Worm (Caenorhabditis elegans) whole organism, L4 larva: ENCODE measurements around the gene atn-1.

Experiments used
- F10B5.3 ChIP-seq: sonication (generic microtip); optimal IDR thresholded peaks from 2 replicates; lab custom pipeline; 2016; ENCODE audit warnings: mild to moderate bottlenecking, missing genetic modification characterization, missing compliant biosample characterization
- T20F7.1 ChIP-seq: fragments of 200-800 bp; sonication (Bioruptor generic); optimal IDR thresholded peaks from 2 replicates; lab custom pipeline; 2018; ENCODE audit warnings: mild to moderate bottlenecking, missing genetic modification characterization, missing compliant biosample characterization
- Y48G9A.11 ChIP-seq: fragments of 200-800 bp; sonication (Bioruptor generic); IDR thresholded peaks from 2 replicates; pipeline ENCODE4 v1.3.6; 2022; ENCODE audit warnings: missing genetic modification reagents, missing genetic modification characterization, missing compliant biosample characterization
- Y5F2A.4 ChIP-seq: fragments of 200-800 bp; sonication (Bioruptor generic); optimal IDR thresholded peaks from 2 replicates; lab custom pipeline; 2018; ENCODE audit warnings: mild to moderate bottlenecking, missing genetic modification characterization, missing compliant biosample characterization
- ZK546.5 ChIP-seq, 2 experiments: sonication (generic microtip); optimal IDR thresholded peaks; 2 replicates each; lab custom pipeline; 2017; ENCODE audit warnings: missing biosample characterization in 2 of 2, missing genetic modification characterization in 2 of 2
- ama-1 ChIP-seq: fragments of 150-350 bp; optimal IDR thresholded peaks from 2 replicates; lab custom pipeline; 2014; ENCODE audit warnings: inconsistent platforms, mixed read lengths
- ceh-32 ChIP-seq: sonication (generic microtip); optimal IDR thresholded peaks from 2 replicates; lab custom pipeline; 2016; ENCODE audit warnings: mild to moderate bottlenecking, missing genetic modification characterization, missing compliant biosample characterization; ENCODE audit not compliant: poor library complexity
- ctbp-1 ChIP-seq: fragments of 200-800 bp; sonication (Bioruptor generic); IDR thresholded peaks from 2 replicates; pipeline ENCODE4 v1.3.6; 2022; ENCODE audit warnings: missing genetic modification reagents, missing genetic modification characterization, missing compliant biosample characterization
- daf-12 ChIP-seq: fragments of 150-350 bp; optimal IDR thresholded peaks from 2 replicates; lab custom pipeline; 2014; ENCODE audit warnings: missing biosample characterization, missing genetic modification reagents, missing genetic modification characterization
- daf-19 ChIP-seq: fragments of 200-800 bp; sonication (Bioruptor generic); conservative IDR thresholded peaks from 2 replicates; pipeline ENCODE4 v1.3.6; 2022; ENCODE audit warnings: missing genetic modification characterization, missing compliant biosample characterization
- daf-8 ChIP-seq: fragments of 200-800 bp; sonication (Bioruptor generic); IDR thresholded peaks from 2 replicates; pipeline ENCODE4 v1.3.6; 2022; ENCODE audit warnings: missing genetic modification characterization, missing compliant biosample characterization
- dpl-1 ChIP-seq: fragments of 150-350 bp; optimal IDR thresholded peaks from 2 replicates; lab custom pipeline; 2014; ENCODE audit warnings: missing biosample characterization, missing genetic modification reagents, missing genetic modification characterization
- dve-1 ChIP-seq: sonication (generic microtip); optimal IDR thresholded peaks from 2 replicates; lab custom pipeline; 2017; ENCODE audit warnings: antibody characterized with exemption, mild to moderate bottlenecking, missing genetic modification characterization, missing compliant biosample characterization; ENCODE audit not compliant: insufficient read depth
- egl-43 ChIP-seq: fragments of 200-800 bp; sonication (Bioruptor generic); IDR thresholded peaks from 2 replicates; pipeline ENCODE4 v1.3.6; 2022; ENCODE audit warnings: missing genetic modification reagents, missing genetic modification characterization, missing compliant biosample characterization
- hif-1 ChIP-seq, 2 experiments: sonication (generic microtip); optimal IDR thresholded peaks; 2 replicates each; lab custom pipeline; 2016 to 2017; ENCODE audit warnings: missing compliant biosample characterization in 2 of 2, missing genetic modification characterization in 2 of 2, missing genetic modification reagents in 2 of 2, missing genotype in 2 of 2, mild to moderate bottlenecking in 1 of 2
- hlh-11 ChIP-seq: fragments of 200-800 bp; sonication (Bioruptor generic); optimal IDR thresholded peaks from 2 replicates; lab custom pipeline; 2018; ENCODE audit warnings: mild to moderate bottlenecking, missing genetic modification characterization, missing compliant biosample characterization
- hmg-1.1 ChIP-seq: fragments of 200-800 bp; sonication (Bioruptor generic); IDR thresholded peaks from 2 replicates; pipeline ENCODE4 v1.3.6; 2022; ENCODE audit warnings: missing genetic modification reagents, missing genetic modification characterization, missing compliant biosample characterization
- jun-1 ChIP-seq: fragments of 150-350 bp; optimal IDR thresholded peaks from 2 replicates; lab custom pipeline; 2014; ENCODE audit warnings: missing biosample characterization, missing genetic modification reagents, missing genetic modification characterization
- lim-7 ChIP-seq: fragments of 200-800 bp; sonication (Bioruptor generic); IDR thresholded peaks from 2 replicates; pipeline ENCODE4 v1.3.6; 2022; ENCODE audit warnings: missing genetic modification characterization, missing compliant biosample characterization
- lin-1 ChIP-seq: fragments of 200-800 bp; sonication (Bioruptor generic); IDR thresholded peaks from 2 replicates; pipeline ENCODE4 v1.3.6; 2022; ENCODE audit warnings: missing genetic modification reagents, missing genetic modification characterization, missing compliant biosample characterization
- lin-13 ChIP-seq: fragments of 150-350 bp; optimal IDR thresholded peaks from 2 replicates; lab custom pipeline; 2014; ENCODE audit warnings: missing biosample characterization, missing genetic modification reagents, missing genetic modification characterization
- lin-15B ChIP-seq: fragments of 150-350 bp; sonication (generic microtip); optimal IDR thresholded peaks from 3 replicates; lab custom pipeline; 2014; ENCODE audit warnings: missing biosample characterization, missing genetic modification characterization
- lir-3 ChIP-seq: sonication (generic microtip); optimal IDR thresholded peaks from 2 replicates; lab custom pipeline; 2016; ENCODE audit warnings: mild to moderate bottlenecking, missing genetic modification characterization, missing compliant biosample characterization
- lsy-2 ChIP-seq, 2 experiments: fragments of 150-350 bp in 1 of 2; sonication (generic microtip) in 1 of 2; optimal IDR thresholded peaks; 2 replicates each; lab custom pipeline; 2014 to 2017; ENCODE audit warnings: missing biosample characterization in 2 of 2, missing genetic modification characterization in 2 of 2
- mdt-29 ChIP-seq: fragments of 200-800 bp; sonication (Bioruptor generic); IDR thresholded peaks from 2 replicates; pipeline ENCODE4 v1.3.6; 2022; ENCODE audit warnings: missing genetic modification reagents, missing genetic modification characterization, missing compliant biosample characterization
- mep-1 ChIP-seq: fragments of 150-350 bp; sonication (generic microtip); optimal IDR thresholded peaks from 3 replicates; lab custom pipeline; 2014; ENCODE audit warnings: missing biosample characterization, missing genetic modification characterization
- mes-2 ChIP-seq: sonication (generic microtip); optimal IDR thresholded peaks from 2 replicates; lab custom pipeline; 2016; ENCODE audit warnings: missing genotype, mild to moderate bottlenecking, missing genetic modification characterization, missing compliant biosample characterization; ENCODE audit not compliant: poor library complexity, severe bottlenecking
- mxl-3 ChIP-seq: fragments of 200-800 bp; sonication (Bioruptor generic); optimal IDR thresholded peaks from 2 replicates; lab custom pipeline; 2018; ENCODE audit warnings: mild to moderate bottlenecking, missing genetic modification characterization, missing compliant biosample characterization
- nhr-102 ChIP-seq: sonication (generic microtip); optimal IDR thresholded peaks from 2 replicates; lab custom pipeline; 2016; ENCODE audit warnings: mild to moderate bottlenecking, missing genetic modification characterization, moderate library complexity, missing compliant biosample characterization
- nhr-11 ChIP-seq: fragments of 150-350 bp; optimal IDR thresholded peaks from 2 replicates; lab custom pipeline; 2014; ENCODE audit warnings: missing biosample characterization, missing genetic modification characterization
- nhr-111 ChIP-seq: fragments of 200-800 bp; sonication (Bioruptor generic); optimal IDR thresholded peaks from 2 replicates; lab custom pipeline; 2018; ENCODE audit warnings: mild to moderate bottlenecking, missing genetic modification characterization, missing compliant biosample characterization
- nhr-25 ChIP-seq: sonication (generic microtip); optimal IDR thresholded peaks from 2 replicates; lab custom pipeline; 2017; ENCODE audit warnings: missing genetic modification characterization, mild to moderate bottlenecking, missing compliant biosample characterization, antibody characterized with exemption, moderate library complexity, borderline replicate concordance; ENCODE audit not compliant: insufficient read depth
- nhr-28 ChIP-seq: fragments of 150-350 bp; optimal IDR thresholded peaks from 2 replicates; lab custom pipeline; 2014; ENCODE audit warnings: missing biosample characterization, missing genetic modification characterization
- nhr-41 ChIP-seq: fragments of 200-800 bp; sonication (Bioruptor generic); IDR thresholded peaks from 2 replicates; pipeline ENCODE4 v1.3.6; 2022; ENCODE audit warnings: missing genetic modification reagents, missing genetic modification characterization, missing compliant biosample characterization
- nhr-48 ChIP-seq: sonication (generic microtip); optimal IDR thresholded peaks from 2 replicates; lab custom pipeline; 2016; ENCODE audit warnings: mild to moderate bottlenecking, missing genetic modification characterization, missing compliant biosample characterization
- nhr-77 ChIP-seq: fragments of 150-350 bp; optimal IDR thresholded peaks from 2 replicates; lab custom pipeline; 2014; ENCODE audit warnings: missing biosample characterization, missing genetic modification characterization
- php-3 ChIP-seq: fragments of 200-800 bp; sonication (Bioruptor generic); IDR thresholded peaks from 2 replicates; pipeline ENCODE4 v1.3.6; 2022; ENCODE audit warnings: missing genetic modification reagents, missing genetic modification characterization, missing compliant biosample characterization
- saeg-2 ChIP-seq: fragments of 200-800 bp; sonication (Bioruptor generic); IDR thresholded peaks from 2 replicates; pipeline ENCODE4 v1.3.6; 2022; ENCODE audit warnings: missing genetic modification reagents, missing genetic modification characterization, missing compliant biosample characterization
- skn-1 ChIP-seq: fragments of 150-350 bp; optimal IDR thresholded peaks from 2 replicates; lab custom pipeline; 2014; ENCODE audit warnings: missing biosample characterization, missing genetic modification characterization
- snpc-4 ChIP-seq: fragments of 150-350 bp; optimal IDR thresholded peaks from 2 replicates; lab custom pipeline; 2014; ENCODE audit warnings: missing biosample characterization, missing genetic modification characterization
- spr-3 ChIP-seq: fragments of 200-800 bp; sonication (Bioruptor generic); optimal IDR thresholded peaks from 2 replicates; lab custom pipeline; 2018; ENCODE audit warnings: mild to moderate bottlenecking, missing genetic modification characterization, missing compliant biosample characterization
- tra-1 ChIP-seq: fragments of 200-800 bp; sonication (Bioruptor generic); IDR thresholded peaks from 2 replicates; pipeline ENCODE4 v1.3.6; 2022; ENCODE audit warnings: missing genetic modification reagents, missing genetic modification characterization, missing compliant biosample characterization
- unc-62 ChIP-seq, 3 experiments: fragments of 150-350 bp in 1 of 3; sonication (generic microtip); optimal IDR thresholded peaks in 2 of 3; peaks in 1 of 3; 1 replicate in 1 of 3; 2 replicates in 2 of 3; lab custom pipeline; 2014 to 2017; ENCODE audit warnings: missing biosample characterization in 3 of 3, missing genetic modification characterization in 3 of 3, missing genetic modification reagents in 3 of 3, missing genotype in 1 of 3
- zfp-3 ChIP-seq: fragments of 200-800 bp; sonication (Bioruptor generic); conservative IDR thresholded peaks from 2 replicates; pipeline ENCODE4 v1.3.6; 2022; ENCODE audit warnings: missing genetic modification reagents, missing genetic modification characterization, missing compliant biosample characterization
- zip-11 ChIP-seq: fragments of 200-800 bp; sonication (Bioruptor generic); IDR thresholded peaks from 2 replicates; pipeline ENCODE4 v1.3.6; 2022; ENCODE audit warnings: missing genetic modification characterization, missing compliant biosample characterization
- zip-2 ChIP-seq: fragments of 150-350 bp; optimal IDR thresholded peaks from 2 replicates; lab custom pipeline; 2014; ENCODE audit warnings: missing biosample characterization, missing genetic modification characterization
- ztf-7 ChIP-seq: fragments of 150-350 bp; optimal IDR thresholded peaks from 2 replicates; lab custom pipeline; 2014; ENCODE audit warnings: missing biosample characterization, missing genetic modification characterization

atn-1 gene

ce11 chrV:12491070-12491643, 12.9 kb downstream of the atn-1 start (continued):
- TF ChIP-seq nhr-25 (tag; lab: Kevin White, UChicago) = no peak
- peak; percentile 24 for TF ChIP-seq nhr-77 (tag; lab: Kevin White, UChicago)
- TF ChIP-seq daf-8 (GFP tag; lab: Robert Waterston, UW) = no peak
- TF ChIP-seq ama-1 (lab: Kevin White, UChicago) = peak; percentile 68
- no peak for TF ChIP-seq lin-15B (tag; lab: Kevin White, UChicago)
- TF ChIP-seq ceh-32 (tag; lab: Kevin White, UChicago) = no peak
- TF ChIP-seq lsy-2 (tag; optimal IDR thresholded peaks at IDR 0.05; lab: Kevin White, UChicago) = peak in 1 of 2 experiments; percentile 68
- TF ChIP-seq daf-19 = no peak
- no peak for TF ChIP-seq unc-62 (GFP tag; optimal IDR thresholded peaks at IDR 0.05 in 1 of 2; lab: Kevin White, UChicago)
- no peak for TF ChIP-seq unc-62 (tag; optimal IDR thresholded peaks at IDR 0.05; lab: Kevin White, UChicago)
- TF ChIP-seq lir-3 (tag; lab: Kevin White, UChicago) = no peak
- peak; percentile 92 for TF ChIP-seq Y48G9A.11 (GFP tag; lab: Robert Waterston, UW)
- TF ChIP-seq egl-43 (GFP tag; lab: Robert Waterston, UW) = peak; percentile 76; the same call in 1 of the 2 replicates
- peak; percentile 44 for TF ChIP-seq T20F7.1 (GFP tag; lab: Kevin White, UChicago)
- TF ChIP-seq mdt-29 (GFP tag; lab: Robert Waterston, UW) = peak; percentile 58; the same call in 1 of the 2 replicates
- TF ChIP-seq zip-2 (tag; lab: Kevin White, UChicago) = peak; percentile 16
- TF ChIP-seq saeg-2 (GFP tag; lab: Robert Waterston, UW) = no peak
- TF ChIP-seq Y5F2A.4 = no peak
- TF ChIP-seq snpc-4 (tag; lab: Kevin White, UChicago) = peak; percentile 94
- TF ChIP-seq skn-1 (tag; lab: Kevin White, UChicago) = no peak
- TF ChIP-seq nhr-111 (GFP tag; lab: Kevin White, UChicago) = no peak
- peak; percentile 55; the same call in 1 of the 2 replicates for TF ChIP-seq tra-1 (GFP tag; lab: Robert Waterston, UW)
- peak; percentile 74 for TF ChIP-seq lin-1 (GFP tag; lab: Robert Waterston, UW)
- peak; percentile 5 for TF ChIP-seq spr-3 (GFP tag; lab: Kevin White, UChicago)
- TF ChIP-seq nhr-102 (tag; lab: Kevin White, UChicago) = peak; percentile 85
- peak; percentile 28 for TF ChIP-seq dpl-1 (GFP tag; lab: Kevin White, UChicago)
- TF ChIP-seq nhr-11 (tag; lab: Kevin White, UChicago) = no peak
- TF ChIP-seq zfp-3 (GFP tag; lab: Robert Waterston, UW) = 0 out of 2 replicates have a peak, but pooled peaks have one; percentile 30
- TF ChIP-seq mxl-3 (GFP tag; lab: Kevin White, UChicago) = peak; percentile 54
- TF ChIP-seq lim-7 (GFP tag; lab: Robert Waterston, UW) = no peak
- peak; percentile 63; the same call in 1 of the 2 replicates for TF ChIP-seq hmg-1.1 (GFP tag; lab: Robert Waterston, UW)
- peak; percentile 52 for TF ChIP-seq ztf-7 (tag; lab: Kevin White, UChicago)
- TF ChIP-seq zip-11 (GFP tag; lab: Robert Waterston, UW) = 0 out of 2 replicates have a peak, but pooled peaks have one; percentile 43
- peak; percentile 64 for TF ChIP-seq nhr-48
- TF ChIP-seq jun-1 (tag; lab: Kevin White, UChicago) = no peak
- peak; percentile 92 for TF ChIP-seq dve-1 (tag; lab: Kevin White, UChicago)
- no peak for TF ChIP-seq ZK546.5 (tag; optimal IDR thresholded peaks at IDR 0.05; lab: Kevin White, UChicago)
- TF ChIP-seq daf-12 (tag; lab: Kevin White, UChicago) = no peak
- TF ChIP-seq nhr-41 (GFP tag; lab: Robert Waterston, UW) = peak; percentile 72; the same call in 1 of the 2 replicates
- peak; percentile 84 for TF ChIP-seq mep-1 (tag; lab: Kevin White, UChicago)
- peak; percentile 30 for TF ChIP-seq nhr-28 (tag; lab: Kevin White, UChicago)
- peak; percentile 74 for TF ChIP-seq lin-13 (GFP tag; lab: Kevin White, UChicago)
- no peak for TF ChIP-seq hif-1 (tag; optimal IDR thresholded peaks at IDR 0.05; lab: Kevin White, UChicago)
- TF ChIP-seq php-3 (GFP tag; lab: Robert Waterston, UW) = no peak
- TF ChIP-seq ctbp-1 (GFP tag; lab: Robert Waterston, UW) = no peak
- TF ChIP-seq hlh-11 (tag; lab: Kevin White, UChicago) = peak; percentile 92
- peak; percentile 90 for TF ChIP-seq mes-2 (tag; lab: Kevin White, UChicago)
- TF ChIP-seq F10B5.3 = peak; percentile 77
- TF ChIP-seq, all 104 proteins: peak for 49
